Fruit fly (Drosophila melanogaster): ENCODE measurements around the gene CG11286.

The CG11286 gene

dm6 chr3R:7771656-7772055 is at the start of gene CG11286:
TSS of gene CG11286 (minus strand) at chr3R:7771756.
- TF ChIP-seq CG18619 (GFP tag; optimal IDR thresholded peaks at IDR 0.05), result no peak
- TF ChIP-seq CG17829 (tag; optimal IDR thresholded peaks at IDR 0.05), result no peak
- TF ChIP-seq CG6765 (GFP tag; optimal IDR thresholded peaks at IDR 0.05), result no peak
- TF ChIP-seq CG11085 (GFP tag; IDR thresholded peaks at IDR 0.05), result no peak
- no peak for TF ChIP-seq sc (optimal IDR thresholded peaks at IDR 0.05)
- no peak for TF ChIP-seq sc (GFP tag; optimal IDR thresholded peaks at IDR 0.05)
- no peak for TF ChIP-seq CG3995 (GFP tag; optimal IDR thresholded peaks at IDR 0.05)
- no peak for TF ChIP-seq Nf-YC (tag; optimal IDR thresholded peaks at IDR 0.05)
- TF ChIP-seq CG16813 (GFP tag; IDR thresholded peaks at IDR 0.05; ENCODE audit: partially characterized antibody), result no peak
- TF ChIP-seq CG4328 (GFP tag; optimal IDR thresholded peaks at IDR 0.05), result no peak
- no peak for TF ChIP-seq Dip2 (GFP tag; IDR thresholded peaks at IDR 0.05)
- TF ChIP-seq CG8924 (tag; optimal IDR thresholded peaks at IDR 0.05), result no peak
- no peak for TF ChIP-seq cas (GFP tag; IDR thresholded peaks at IDR 0.05)
- TF ChIP-seq Drgx (GFP tag; IDR thresholded peaks at IDR 0.05), result no peak
- TF ChIP-seq CHES-1-like (GFP tag; optimal IDR thresholded peaks at IDR 0.05), result no peak
- no peak for TF ChIP-seq CG18599 (GFP tag; optimal IDR thresholded peaks at IDR 0.05)
- no peak for TF ChIP-seq pum (GFP tag; optimal IDR thresholded peaks at IDR 0.05)
- TF ChIP-seq chm (GFP tag; IDR thresholded peaks at IDR 0.05), result no peak
- TF ChIP-seq repo (GFP tag; optimal IDR thresholded peaks at IDR 0.05), result no peak

- TF ChIP-seq Dll (GFP tag; IDR thresholded peaks at IDR 0.05; ENCODE audit: partially characterized antibody) (no peak), NC2β (GFP tag; optimal IDR thresholded peaks at IDR 0.05) (peak; percentile 22), GATAe (GFP tag; conservative IDR thresholded peaks at IDR 0.05) (no peak), repo (GFP tag; optimal IDR thresholded peaks at IDR 0.05) (no peak), sens-2 (GFP tag; IDR thresholded peaks at IDR 0.05) (no peak), Spps (tag; optimal IDR thresholded peaks at IDR 0.05) (no peak), wek (GFP tag; optimal IDR thresholded peaks at IDR 0.05) (no peak), da (GFP tag; optimal IDR thresholded peaks at IDR 0.05) (no peak), Sin3A (optimal IDR thresholded peaks at IDR 0.05) (no peak), Jarid2 (GFP tag; optimal IDR thresholded peaks at IDR 0.05) (no peak), sc (optimal IDR thresholded peaks at IDR 0.05) (no peak), sc (GFP tag; optimal IDR thresholded peaks at IDR 0.05) (no peak), CG4282 (GFP tag; optimal IDR thresholded peaks at IDR 0.05) (no peak), CG11093 (GFP tag; IDR thresholded peaks at IDR 0.05) (no peak), gfzf (GFP tag; optimal IDR thresholded peaks at IDR 0.05) (no peak), pb (GFP tag; optimal IDR thresholded peaks at IDR 0.05) (no peak), CG32767 (GFP tag; IDR thresholded peaks at IDR 0.05) (no peak), ftz-f1 (GFP tag; optimal IDR thresholded peaks at IDR 0.05) (no peak), CG5953 (GFP tag; IDR thresholded peaks at IDR 0.05) (no peak), tin (GFP tag; optimal IDR thresholded peaks at IDR 0.05) (peak; percentile 67), CG17186 (GFP tag; optimal IDR thresholded peaks at IDR 0.05) (no peak), nmo (GFP tag; optimal IDR thresholded peaks at IDR 0.05) (peak; percentile 62), scrt (GFP tag; optimal IDR thresholded peaks at IDR 0.05) (no peak), CG15601 (tag; optimal IDR thresholded peaks at IDR 0.05) (no peak), exex (tag; optimal IDR thresholded peaks at IDR 0.05) (peak; percentile 17), cad (GFP tag; optimal IDR thresholded peaks at IDR 0.05) (no peak), Camta (GFP tag; optimal IDR thresholded peaks at IDR 0.05) (peak; percentile 46), HHEX (GFP tag; optimal IDR thresholded peaks at IDR 0.05) (peak; percentile 50), CG8478 (optimal IDR thresholded peaks at IDR 0.05) (no peak), CG2202 (tag; optimal IDR thresholded peaks at IDR 0.05) (no peak), hkb (optimal IDR thresholded peaks at IDR 0.05) (no peak), hkb (GFP tag; IDR thresholded peaks at IDR 0.05) (peak; percentile 41; the same call in 1 of the 2 replicates), CG7839 (tag; optimal IDR thresholded peaks at IDR 0.05) (peak; percentile 60), fd3F (GFP tag; optimal IDR thresholded peaks at IDR 0.05) (peak; percentile 9), CG8281 (tag; optimal IDR thresholded peaks at IDR 0.05) (peak; percentile 21), Hr78 (GFP tag; optimal IDR thresholded peaks at IDR 0.05) (no peak)
Observed at dm6 chr3R:7813981-7814529, 42.5 kb upstream of the CG11286 start, which contains the start of gene CG34384. TSS of gene CG34384 (plus strand) at chr3R:7814361.

All from whole organism, embryonic.